Fruit fly (Drosophila melanogaster) whole organism, pupa: ENCODE data around the gene Clic.

Experiments used
- CG17806 ChIP-seq: fragments of 200-800 bp; sonication (Bioruptor generic); optimal IDR thresholded peaks from 2 replicates; lab custom pipeline; 2018; ENCODE audit warnings: missing biosample characterization, mild to moderate bottlenecking, missing genetic modification characterization, moderate library complexity
- CG4496 ChIP-seq: fragments of 200-800 bp; sonication (Bioruptor generic); IDR thresholded peaks from 3 replicates; pipeline ENCODE4 v1.3.6; 2022; ENCODE audit warnings: missing biosample characterization, missing genetic modification characterization
- Ets98B ChIP-seq: fragments of 200-800 bp; sonication (Bioruptor generic); IDR thresholded peaks from 2 replicates; pipeline ENCODE4 v1.3.6; 2022; ENCODE audit warnings: missing biosample characterization, missing genetic modification characterization
- Pif1B ChIP-seq: fragments of 200-800 bp; sonication (Bioruptor generic); optimal IDR thresholded peaks from 3 replicates; lab custom pipeline; 2016; ENCODE audit warnings: missing biosample characterization, missing genetic modification characterization
- Snoo ChIP-seq: fragments of 200-800 bp; sonication (Bioruptor generic); optimal IDR thresholded peaks from 3 replicates; lab custom pipeline; 2017; ENCODE audit warnings: missing biosample characterization, mild to moderate bottlenecking, missing genetic modification characterization, inconsistent platforms
- gl ChIP-seq: fragments of 200-800 bp; sonication (Bioruptor generic); optimal IDR thresholded peaks from 2 replicates; lab custom pipeline; 2018; ENCODE audit warnings: missing biosample characterization, mild to moderate bottlenecking, missing genetic modification characterization

DNA sequence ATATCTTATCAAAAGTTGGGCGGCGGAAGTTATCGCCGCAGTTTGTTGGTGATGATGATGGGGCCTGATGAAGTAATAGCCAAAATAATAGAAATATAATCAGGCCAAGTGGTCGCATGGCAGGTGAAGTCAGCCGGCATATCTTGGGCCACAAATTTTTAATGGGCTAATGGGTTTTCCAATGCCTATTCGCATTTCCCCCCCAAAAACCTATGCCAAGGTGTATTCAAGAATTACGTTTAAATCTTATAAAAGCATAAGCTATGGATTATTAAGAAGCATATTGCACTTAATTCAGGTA is 4.0 kb downstream of the Clic start:
- TF ChIP-seq gl (tag; lab: Kevin White, UChicago), result no peak
- no peak for TF ChIP-seq Snoo
- TF ChIP-seq Pif1B (GFP tag; lab: Kevin White, UChicago), result no peak
- TF ChIP-seq CG4496 (GFP tag; lab: Robert Waterston, UW), result no peak
- TF ChIP-seq Ets98B (GFP tag; lab: Robert Waterston, UW), result no peak
- TF ChIP-seq CG17806 (tag; lab: Kevin White, UChicago), result no peak
